Worm (Caenorhabditis elegans): Measurements from ENCODE around the gene gem-4.

The gem-4 gene

DNA sequence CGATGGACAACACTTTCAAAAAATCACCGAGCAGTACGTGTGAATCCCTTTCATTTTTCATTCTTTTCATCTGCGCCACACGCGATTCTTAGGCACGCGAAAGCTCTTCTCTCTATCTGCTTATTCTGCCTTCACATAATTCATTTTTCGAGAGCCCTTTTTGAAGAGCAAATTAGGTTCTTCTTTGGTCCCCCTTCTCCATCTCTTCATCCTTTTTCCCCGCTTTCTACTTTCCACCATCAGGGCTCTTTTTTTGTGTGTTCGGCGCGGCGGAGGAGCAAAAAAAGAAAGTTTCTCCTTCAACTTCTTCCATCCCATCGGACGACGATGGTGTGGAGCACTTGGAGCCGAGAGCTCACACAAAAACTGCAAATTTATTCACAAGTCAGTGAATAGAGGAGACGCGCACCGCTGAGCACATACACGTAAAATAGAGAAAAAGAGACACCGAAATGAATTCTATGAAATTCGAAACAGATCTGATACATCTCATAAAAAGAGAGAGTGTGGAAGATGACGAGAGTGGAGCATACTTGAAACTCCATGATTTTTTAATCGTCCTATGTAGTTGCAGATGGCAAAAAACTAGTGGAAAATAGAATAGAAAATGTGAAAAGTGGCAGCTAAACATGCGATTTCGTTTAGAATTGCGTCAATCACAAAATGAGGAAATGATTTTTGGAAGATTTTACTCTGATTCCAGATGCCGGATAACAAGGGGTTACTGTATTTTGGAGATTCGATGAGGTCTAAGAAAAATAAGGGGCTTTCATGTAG, 39.8 kb downstream of the gem-4 start (continued):
- TF ChIP-seq unc-86 (tag; optimal IDR thresholded peaks at IDR 0.05) (peak; percentile 46), fkh-8 (tag; optimal IDR thresholded peaks at IDR 0.05) (no peak)

DNA sequence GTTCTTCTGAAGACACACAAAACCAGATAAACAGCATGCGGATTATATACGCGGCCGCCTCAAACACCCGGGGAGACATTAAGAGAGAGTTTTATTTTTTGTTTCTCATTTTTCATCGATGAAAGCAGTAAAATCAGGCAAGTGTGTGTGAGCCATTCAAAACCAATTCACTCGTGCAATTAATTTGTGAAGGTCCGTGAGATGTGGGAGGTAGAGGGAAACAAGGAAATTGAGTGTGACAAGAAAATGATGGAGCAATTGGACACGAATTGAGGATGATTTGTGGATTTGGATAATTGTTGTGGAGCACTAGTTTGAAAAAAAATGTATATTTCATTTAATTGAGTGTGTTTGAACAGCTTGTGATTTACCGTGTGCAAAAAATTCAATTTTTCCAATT, 42.4 kb downstream of the gem-4 start:
- TF ChIP-seq tbx-2 (tag; optimal IDR thresholded peaks at IDR 0.05) (no peak), nhr-28 (tag; optimal IDR thresholded peaks at IDR 0.05) (no peak), ama-1 (optimal IDR thresholded peaks at IDR 0.05) (no peak), lin-15B (tag; optimal IDR thresholded peaks at IDR 0.05) (no peak), efl-1 (optimal IDR thresholded peaks at IDR 0.05) (no peak), efl-1 (GFP tag; optimal IDR thresholded peaks at IDR 0.05 in 1 of 2) (no peak), dsc-1 (tag; optimal IDR thresholded peaks at IDR 0.05) (peak; percentile 66)

DNA sequence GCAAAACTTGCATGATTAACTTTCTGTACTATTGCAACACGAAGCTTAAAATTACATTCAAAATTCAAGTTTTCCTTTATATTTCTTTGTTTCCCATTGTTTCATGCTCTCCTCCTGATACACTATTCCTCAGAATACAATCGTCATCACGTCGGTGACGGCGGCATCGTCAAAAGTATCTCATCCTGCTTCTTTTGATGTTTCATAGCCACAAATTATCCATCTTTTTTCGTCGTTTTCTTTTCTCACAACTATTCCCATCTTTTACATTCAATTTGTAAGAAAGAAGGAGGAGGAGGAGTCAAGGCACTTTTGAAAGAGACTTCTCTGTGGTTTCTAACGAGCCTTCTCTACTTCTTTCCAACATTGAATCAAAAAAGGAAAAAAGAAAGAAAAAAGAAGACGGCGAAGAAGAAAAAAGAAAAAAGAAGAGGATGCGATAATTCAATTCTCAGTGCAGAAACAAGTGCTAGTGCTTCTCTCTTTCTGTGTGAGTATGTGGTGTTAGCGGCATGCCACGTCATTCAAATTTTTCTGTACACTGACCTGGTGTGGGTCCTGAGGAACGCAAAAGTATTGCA, 43.0 kb downstream of the gem-4 start:
- TF ChIP-seq Y116A8C.19 (tag; optimal IDR thresholded peaks at IDR 0.05; ENCODE audit: borderline replicate concordance) = no peak
- TF ChIP-seq lin-14 (GFP tag; optimal IDR thresholded peaks at IDR 0.05) = peak; percentile 84
- TF ChIP-seq ces-1 (GFP tag; optimal IDR thresholded peaks at IDR 0.05) = peak; percentile 83
- peak; percentile 5 for TF ChIP-seq nhr-47 (tag; optimal IDR thresholded peaks at IDR 0.05)
- TF ChIP-seq ceh-8 (GFP tag; optimal IDR thresholded peaks at IDR 0.05) = no peak
- no peak for TF ChIP-seq nhr-28 (tag; optimal IDR thresholded peaks at IDR 0.05)
- TF ChIP-seq nhr-76 (tag; optimal IDR thresholded peaks at IDR 0.05) = no peak
- TF ChIP-seq mep-1 (tag; optimal IDR thresholded peaks at IDR 0.05) = peak; percentile 39
- TF ChIP-seq sup-37 (GFP tag; optimal IDR thresholded peaks at IDR 0.05) = no peak
- peak; percentile 14 for TF ChIP-seq nhr-71 (tag; optimal IDR thresholded peaks at IDR 0.05)
- no peak for TF ChIP-seq elt-3 (tag; optimal IDR thresholded peaks at IDR 0.05)
- TF ChIP-seq hpl-2 (GFP tag; optimal IDR thresholded peaks at IDR 0.05) = no peak
- TF ChIP-seq fkh-10 (GFP tag; optimal IDR thresholded peaks at IDR 0.05) = peak; percentile 73
- TF ChIP-seq sptf-1 (tag; optimal IDR thresholded peaks at IDR 0.05) = no peak
- TF ChIP-seq lsy-2 (tag; optimal IDR thresholded peaks at IDR 0.05) = peak in 1 of 2 experiments; percentile 9
- no peak for TF ChIP-seq ets-5 (GFP tag; IDR thresholded peaks at IDR 0.05)
- no peak for TF ChIP-seq unc-130 (tag; optimal IDR thresholded peaks at IDR 0.05)
- TF ChIP-seq mdl-1 (tag; optimal IDR thresholded peaks at IDR 0.05) = no peak
- TF ChIP-seq tbx-2 (tag; optimal IDR thresholded peaks at IDR 0.05) = no peak
- TF ChIP-seq ceh-63 (GFP tag; optimal IDR thresholded peaks at IDR 0.05) = no peak
- TF ChIP-seq sox-4 (tag; optimal IDR thresholded peaks at IDR 0.05) = no peak
- no peak for TF ChIP-seq rnt-1 (tag; optimal IDR thresholded peaks at IDR 0.05)
- TF ChIP-seq xbp-1 (tag; optimal IDR thresholded peaks at IDR 0.05) = no peak
- no peak for TF ChIP-seq blmp-1 (tag; optimal IDR thresholded peaks at IDR 0.05)
- peak in 1 of 2 experiments; percentile 4 for TF ChIP-seq lin-35 (GFP tag; optimal IDR thresholded peaks at IDR 0.05)
- peak; percentile 29 for TF ChIP-seq zag-1 (tag; optimal IDR thresholded peaks at IDR 0.05)
- peak; percentile 27 for TF ChIP-seq unc-86 (tag; optimal IDR thresholded peaks at IDR 0.05)
- no peak for TF ChIP-seq nhr-12 (tag; optimal IDR thresholded peaks at IDR 0.05)

DNA sequence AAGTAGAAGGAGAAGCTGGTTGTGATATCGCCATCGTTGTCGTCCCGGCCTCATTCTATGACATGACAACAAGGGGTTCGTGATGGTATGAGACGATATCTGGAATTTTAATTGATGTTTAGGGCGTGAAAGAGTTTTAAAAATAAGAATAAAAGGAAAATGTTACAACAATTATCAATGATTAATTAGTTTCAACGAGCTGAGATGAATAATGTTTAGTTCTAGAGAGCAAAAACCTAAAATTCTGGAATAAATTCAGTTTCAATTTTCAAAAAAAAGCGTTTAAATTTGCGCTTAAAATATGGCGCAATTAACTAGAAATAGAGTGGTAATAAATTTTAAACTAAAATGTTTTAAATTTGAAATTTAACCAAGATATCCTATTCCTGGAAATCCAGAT, 47.1 kb downstream of the gem-4 start, which contains the start of gene H01G02.3:
Gene H01G02.3, minus strand, starts transcription at position 101 of the 400 bp plus-strand sequence.
- TF ChIP-seq hpl-2 (GFP tag; optimal IDR thresholded peaks at IDR 0.05) (no peak), lin-35 (GFP tag; optimal IDR thresholded peaks at IDR 0.05) (no peak), ztf-11 (tag; optimal IDR thresholded peaks at IDR 0.05) (no peak), efl-1 (optimal IDR thresholded peaks at IDR 0.05) (no peak), efl-1 (GFP tag; optimal IDR thresholded peaks at IDR 0.05 in 1 of 2) (no peak), mef-2 (tag; optimal IDR thresholded peaks at IDR 0.05) (no peak)

Measured in whole organism, L1 larva.